Fruit fly (Drosophila melanogaster) whole organism, wandering third instar larva: Measurements from ENCODE around the gene dlp.
A peak's percentile ranks its signal among the peaks of the same experiment; 100 is the strongest.

Experiments used
- Abd-B ChIP-seq: fragments of >200 bp; optimal IDR thresholded peaks from 2 replicates; lab custom pipeline; 2017; ENCODE audit warnings: missing biosample characterization, missing genetic modification characterization
- CG32264 ChIP-seq: fragments of 200-800 bp; sonication (Bioruptor generic); optimal IDR thresholded peaks from 2 replicates; lab custom pipeline; 2016; ENCODE audit warnings: missing biosample characterization, missing genetic modification characterization
- CG9705 ChIP-seq: fragments of 200-800 bp; sonication (Bioruptor generic); optimal IDR thresholded peaks from 2 replicates; lab custom pipeline; 2018; ENCODE audit warnings: missing biosample characterization, mild to moderate bottlenecking, missing genetic modification characterization
- CrebA ChIP-seq: fragments of 200-800 bp; sonication (Bioruptor generic); optimal IDR thresholded peaks from 2 replicates; lab custom pipeline; 2016; ENCODE audit warnings: missing biosample characterization, mild to moderate bottlenecking, missing genetic modification characterization, borderline replicate concordance
- Dfd ChIP-seq: fragments of >200 bp; optimal IDR thresholded peaks from 2 replicates; lab custom pipeline; 2017; ENCODE audit warnings: missing biosample characterization, missing genetic modification characterization
- Dif ChIP-seq: fragments of 200-275, 200-300 bp; sonication (Bioruptor generic); optimal IDR thresholded peaks from 2 replicates; lab custom pipeline; 2018; ENCODE audit warnings: missing biosample characterization, missing genetic modification characterization; ENCODE audit not compliant: partially characterized antibody
- GATAd ChIP-seq: sonication (Bioruptor generic); optimal IDR thresholded peaks from 2 replicates; lab custom pipeline; 2016; ENCODE audit warnings: missing biosample characterization, missing genetic modification characterization
- HLH106 ChIP-seq: fragments of 200-800 bp; optimal IDR thresholded peaks from 3 replicates; lab custom pipeline; 2019; ENCODE audit warnings: missing biosample characterization, mild to moderate bottlenecking, missing genetic modification characterization, moderate library complexity
- Hnf4 ChIP-seq: fragments of 200-800 bp; sonication (Bioruptor generic); optimal IDR thresholded peaks from 2 replicates; lab custom pipeline; 2016; ENCODE audit warnings: missing biosample characterization, mild to moderate bottlenecking, missing genetic modification characterization
- Hr78 ChIP-seq: fragments of >200 bp; optimal IDR thresholded peaks from 2 replicates; lab custom pipeline; 2017; ENCODE audit warnings: missing biosample characterization, missing genetic modification characterization
- Hr83 ChIP-seq: fragments of 200-300 bp; sonication (Bioruptor generic); optimal IDR thresholded peaks from 2 replicates; lab custom pipeline; 2016; ENCODE audit warnings: missing biosample characterization, mild to moderate bottlenecking, missing genetic modification characterization, moderate library complexity; ENCODE audit not compliant: poor library complexity, severe bottlenecking
- Jra ChIP-seq: sonication (Bioruptor generic); optimal IDR thresholded peaks from 2 replicates; lab custom pipeline; 2016; ENCODE audit warnings: missing biosample characterization, missing genetic modification characterization
- Mio ChIP-seq: sonication (Bioruptor generic); optimal IDR thresholded peaks from 2 replicates; lab custom pipeline; 2016; ENCODE audit warnings: missing biosample characterization, missing genetic modification characterization
- Myc ChIP-seq: fragments of >200 bp; optimal IDR thresholded peaks from 2 replicates; lab custom pipeline; 2017
- N ChIP-seq: fragments of >200 bp; optimal IDR thresholded peaks from 2 replicates; lab custom pipeline; 2018; ENCODE audit warnings: missing biosample characterization, missing external identifiers, missing genetic modification characterization
- OdsH ChIP-seq: fragments of 200-800 bp; sonication (Bioruptor generic); optimal IDR thresholded peaks from 2 replicates; lab custom pipeline; 2016; ENCODE audit warnings: missing biosample characterization, mild to moderate bottlenecking, missing genetic modification characterization
- Rel ChIP-seq, 2 experiments: fragments of 200-800 bp; sonication (Bioruptor generic) in 1 of 2; optimal IDR thresholded peaks; 2 replicates in 1 of 2; 3 replicates in 1 of 2; lab custom pipeline; 2016 to 2019; ENCODE audit warnings: mild to moderate bottlenecking in 2 of 2, missing biosample characterization in 2 of 2, missing genetic modification characterization in 2 of 2, moderate library complexity in 1 of 2
- Sp1 ChIP-seq: fragments of 200-800 bp; sonication (Bioruptor generic); optimal IDR thresholded peaks from 3 replicates; lab custom pipeline; 2019; ENCODE audit warnings: missing biosample characterization, mild to moderate bottlenecking, missing genetic modification characterization, moderate library complexity
- Vsx2 ChIP-seq: fragments of 200-300, 225-300 bp; sonication (Bioruptor generic); optimal IDR thresholded peaks from 2 replicates; lab custom pipeline; 2018; ENCODE audit warnings: missing biosample characterization, missing genetic modification characterization; ENCODE audit not compliant: partially characterized antibody
- br ChIP-seq: fragments of 200-800 bp; sonication (Bioruptor generic); optimal IDR thresholded peaks from 2 replicates; lab custom pipeline; 2016; ENCODE audit warnings: missing biosample characterization, missing genetic modification characterization
- brk ChIP-seq: fragments of 200-800 bp; sonication (Bioruptor generic); optimal IDR thresholded peaks from 2 replicates; lab custom pipeline; 2016; ENCODE audit warnings: missing biosample characterization, mild to moderate bottlenecking, missing genetic modification characterization
- dl ChIP-seq, 2 experiments: fragments of 175-275, 200-275 bp in 1 of 2; fragments of 200-275 bp in 1 of 2; sonication (Bioruptor generic); optimal IDR thresholded peaks; lab custom pipeline; 2018; ENCODE audit warnings: mild to moderate bottlenecking in 2 of 2, missing biosample characterization in 2 of 2, missing genetic modification characterization in 2 of 2, moderate library complexity in 2 of 2; ENCODE audit not compliant: partially characterized antibody in 2 of 2, insufficient read depth in 1 of 2
- dmrt93B ChIP-seq: fragments of 200-800 bp; sonication (Bioruptor generic); optimal IDR thresholded peaks from 2 replicates; lab custom pipeline; 2018; ENCODE audit warnings: missing biosample characterization, mild to moderate bottlenecking, missing genetic modification characterization
- dsf ChIP-seq: sonication (Bioruptor generic); optimal IDR thresholded peaks from 2 replicates; lab custom pipeline; 2016; ENCODE audit warnings: missing biosample characterization, missing genetic modification characterization, borderline replicate concordance
- ey ChIP-seq: fragments of 200-800 bp; sonication (Bioruptor generic); optimal IDR thresholded peaks from 2 replicates; lab custom pipeline; 2016; ENCODE audit warnings: missing biosample characterization, missing genetic modification characterization
- foxo ChIP-seq, 2 experiments: fragments of 200-800 bp; sonication (Bioruptor generic); optimal IDR thresholded peaks; 2 replicates in 1 of 2; 3 replicates in 1 of 2; lab custom pipeline; 2016 to 2017; ENCODE audit warnings: missing biosample characterization in 2 of 2, missing genetic modification characterization in 2 of 2
- fru ChIP-seq: fragments of 200-800 bp; sonication (Bioruptor generic); optimal IDR thresholded peaks from 3 replicates; lab custom pipeline; 2016; ENCODE audit warnings: missing biosample characterization, mild to moderate bottlenecking, missing genetic modification characterization
- h ChIP-seq: fragments of 200-800 bp; sonication (Bioruptor generic); optimal IDR thresholded peaks from 3 replicates; lab custom pipeline; 2016; ENCODE audit warnings: missing biosample characterization, mild to moderate bottlenecking, missing genetic modification characterization
- jim ChIP-seq: fragments of 175-275, 200-325 bp; sonication (Bioruptor generic); optimal IDR thresholded peaks from 2 replicates; lab custom pipeline; 2016; ENCODE audit warnings: missing biosample characterization, mild to moderate bottlenecking, missing genetic modification characterization
- lola ChIP-seq: fragments of >200 bp; optimal IDR thresholded peaks from 2 replicates; lab custom pipeline; 2017; ENCODE audit warnings: missing biosample characterization, missing genetic modification characterization
- pan ChIP-seq: fragments of >200 bp; optimal IDR thresholded peaks from 2 replicates; lab custom pipeline; 2017
- psq ChIP-seq: fragments of 200-800 bp; sonication (Bioruptor generic); optimal IDR thresholded peaks from 3 replicates; lab custom pipeline; 2017; ENCODE audit warnings: missing biosample characterization, mild to moderate bottlenecking, missing genetic modification characterization, moderate library complexity
- rgr ChIP-seq: fragments of 200-800 bp; sonication (Bioruptor generic); optimal IDR thresholded peaks from 3 replicates; lab custom pipeline; 2016; ENCODE audit warnings: missing biosample characterization, mild to moderate bottlenecking, missing genetic modification characterization
- sage ChIP-seq: fragments of 200-800 bp; sonication (Bioruptor generic); optimal IDR thresholded peaks from 2 replicates; lab custom pipeline; 2016; ENCODE audit warnings: missing biosample characterization, mild to moderate bottlenecking, missing genetic modification characterization
- sv ChIP-seq: fragments of 200-800 bp; sonication (Bioruptor generic); optimal IDR thresholded peaks from 3 replicates; lab custom pipeline; 2016; ENCODE audit warnings: missing biosample characterization, missing genetic modification characterization
- tai ChIP-seq: sonication (Bioruptor generic); optimal IDR thresholded peaks from 2 replicates; lab custom pipeline; 2016; ENCODE audit warnings: missing biosample characterization, missing genetic modification characterization
- usp ChIP-seq: fragments of >200 bp; optimal IDR thresholded peaks from 2 replicates; lab custom pipeline; 2017; ENCODE audit warnings: missing biosample characterization, missing genetic modification characterization
- woc ChIP-seq: sonication (Bioruptor generic); optimal IDR thresholded peaks from 2 replicates; lab custom pipeline; 2016; ENCODE audit warnings: missing biosample characterization, mild to moderate bottlenecking, missing genetic modification characterization

Gene dlp

DNA sequence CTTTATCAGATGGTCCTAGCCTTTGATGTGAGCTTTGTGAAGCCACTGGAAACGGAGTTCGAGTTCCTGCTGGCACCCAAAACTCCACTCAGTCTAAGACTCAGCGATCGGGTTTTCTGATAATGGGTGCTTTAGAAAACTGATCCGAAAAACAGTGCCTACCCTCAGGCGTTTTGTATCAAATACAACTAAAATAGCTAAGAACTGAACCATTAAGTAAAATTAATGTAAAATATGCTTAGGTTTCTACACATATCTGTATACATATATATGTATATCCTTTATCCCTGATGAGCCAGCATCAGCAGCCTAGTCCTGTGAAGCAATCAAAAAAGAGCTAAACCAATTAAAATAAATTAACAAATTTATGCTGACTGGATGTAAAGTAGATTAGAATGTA, 10.9 kb upstream of the dlp start:
- TF ChIP-seq Myc (lab: Kevin White, UChicago) (peak; percentile 49), rgr (GFP tag; lab: Kevin White, UChicago) (no peak), Hnf4 (GFP tag; lab: Kevin White, UChicago) (no peak), brk (GFP tag; lab: Kevin White, UChicago) (no peak), foxo (GFP tag; optimal IDR thresholded peaks at IDR 0.05; lab: Kevin White, UChicago) (no peak), ey (GFP tag; lab: Kevin White, UChicago) (no peak), CG32264 (no peak)

DNA sequence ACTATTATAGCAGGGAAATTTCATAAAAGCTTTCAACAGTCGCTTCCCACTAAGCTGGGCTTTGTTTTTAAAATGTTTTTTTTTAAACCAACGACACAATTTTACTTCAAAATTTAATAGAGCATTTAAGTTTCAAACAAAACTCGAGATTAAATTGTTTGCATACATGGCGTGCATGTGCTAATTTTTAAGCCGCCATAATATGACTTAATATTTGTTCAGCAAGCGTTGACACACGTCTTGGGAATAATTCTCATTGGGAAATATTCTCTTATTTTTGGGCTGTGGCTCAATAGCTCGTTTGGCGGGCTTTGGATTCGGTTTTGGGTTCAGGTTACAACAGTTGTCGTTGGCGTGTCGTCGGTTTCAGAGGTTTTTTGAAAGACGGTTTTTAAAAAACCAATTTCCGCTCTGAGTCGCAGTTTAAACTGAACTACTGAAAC, 9.9 kb upstream of the dlp start, which contains the start of gene CG9628:
Gene CG9628 (plus strand): TSS at position 340 of the 443 bp plus-strand sequence.
- TF ChIP-seq foxo (GFP tag; optimal IDR thresholded peaks at IDR 0.05; lab: Kevin White, UChicago) (peak in 1 of 2 experiments; percentile 24), h (GFP tag; lab: Kevin White, UChicago) (no peak), Hr83 (GFP tag; lab: Kevin White, UChicago) (peak; percentile 54), woc (GFP tag; lab: Kevin White, UChicago) (no peak), CG32264 (peak; percentile 26), Hnf4 (GFP tag; lab: Kevin White, UChicago) (peak; percentile 1)

DNA sequence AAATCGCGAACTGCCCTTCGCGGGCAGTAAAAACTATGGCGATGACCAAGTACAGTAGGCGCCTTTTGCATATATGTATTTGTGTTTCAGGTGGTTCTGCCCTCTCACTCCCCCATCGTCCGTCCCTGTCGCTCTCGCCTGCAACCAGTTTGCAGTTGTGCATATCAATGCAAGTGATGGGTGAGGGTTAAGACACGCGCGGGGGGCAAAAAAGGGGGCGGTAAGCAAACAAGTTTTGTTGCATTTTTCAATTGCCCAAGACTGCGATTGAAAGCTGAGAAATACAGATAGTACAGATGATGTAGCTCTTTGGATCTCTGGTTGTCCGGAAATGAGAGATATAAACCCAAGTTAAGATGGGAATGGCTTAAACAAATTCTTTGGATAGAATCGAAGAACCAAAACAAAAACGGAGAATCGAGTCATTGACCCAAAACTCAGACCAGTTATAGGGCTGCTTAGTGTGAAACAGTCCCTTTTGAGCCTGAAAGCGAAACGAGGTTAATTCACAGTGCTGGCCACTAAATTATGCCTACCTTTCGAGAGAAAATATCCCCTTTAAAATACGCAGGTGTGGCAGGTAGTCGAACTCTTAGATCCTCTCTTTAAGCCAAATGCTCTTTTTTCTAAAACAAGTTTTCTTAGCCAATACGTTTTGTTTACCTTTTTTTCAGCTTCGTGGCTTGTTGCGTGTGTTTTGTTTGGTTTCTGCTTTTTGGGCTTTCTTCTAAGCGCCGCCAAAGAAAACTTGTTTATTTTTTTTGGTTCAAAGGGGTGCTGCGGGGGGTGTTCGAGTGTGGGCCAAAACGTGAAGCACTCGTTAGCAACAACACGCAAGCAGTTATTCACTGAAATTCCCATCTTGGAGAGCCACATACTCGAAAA, 7.7 kb upstream of the dlp start:
- no peak for TF ChIP-seq GATAd (GFP tag; lab: Kevin White, UChicago)
- no peak for TF ChIP-seq OdsH (GFP tag; lab: Kevin White, UChicago)
- TF ChIP-seq sage (GFP tag; lab: Kevin White, UChicago), result no peak
- TF ChIP-seq Dif (GFP tag; lab: Kevin White, UChicago), result peak; percentile 53
- TF ChIP-seq Hr83 (GFP tag; lab: Kevin White, UChicago), result no peak
- no peak for TF ChIP-seq tai
- peak; percentile 56 for TF ChIP-seq Vsx2 (GFP tag; lab: Kevin White, UChicago)
- no peak for TF ChIP-seq sv (GFP tag; lab: Kevin White, UChicago)
- TF ChIP-seq HLH106 (tag; lab: Kevin White, UChicago), result no peak
- TF ChIP-seq pan (lab: Kevin White, UChicago), result no peak
- TF ChIP-seq jim, result peak; percentile 71
- TF ChIP-seq CrebA, result peak; percentile 88
- no peak for TF ChIP-seq Abd-B (GFP tag; lab: Kevin White, UChicago)
- no peak for TF ChIP-seq woc (GFP tag; lab: Kevin White, UChicago)
- no peak for TF ChIP-seq rgr (GFP tag; lab: Kevin White, UChicago)
- no peak for TF ChIP-seq Hnf4 (GFP tag; lab: Kevin White, UChicago)
- TF ChIP-seq CG9705 (GFP tag; lab: Kevin White, UChicago), result no peak
- TF ChIP-seq Myc (lab: Kevin White, UChicago), result no peak
- TF ChIP-seq foxo (GFP tag; optimal IDR thresholded peaks at IDR 0.05; lab: Kevin White, UChicago), result peak in 1 of 2 experiments; percentile 33
- no peak for TF ChIP-seq dsf
- TF ChIP-seq CG32264, result no peak
- TF ChIP-seq Rel (GFP tag; optimal IDR thresholded peaks at IDR 0.05; lab: Kevin White, UChicago), result peak; percentile 54
- TF ChIP-seq Rel (tag; optimal IDR thresholded peaks at IDR 0.05; lab: Kevin White, UChicago), result peak; percentile 3
- TF ChIP-seq brk (GFP tag; lab: Kevin White, UChicago), result peak; percentile 84
- peak; percentile 90 for TF ChIP-seq psq (GFP tag; lab: Kevin White, UChicago)
- TF ChIP-seq h (GFP tag; lab: Kevin White, UChicago), result no peak
- TF ChIP-seq Mio (GFP tag; lab: Kevin White, UChicago), result no peak
- TF ChIP-seq lola (GFP tag; lab: Kevin White, UChicago), result no peak
- no peak for TF ChIP-seq ey (GFP tag; lab: Kevin White, UChicago)
- peak; percentile 37 for TF ChIP-seq Sp1 (GFP tag; lab: Kevin White, UChicago)
- TF ChIP-seq dmrt93B (GFP tag; lab: Kevin White, UChicago), result no peak
- TF ChIP-seq Dfd (GFP tag; lab: Kevin White, UChicago), result no peak
- no peak for TF ChIP-seq usp
- TF ChIP-seq N (GFP tag; lab: Kevin White, UChicago), result no peak
- no peak for TF ChIP-seq Jra (GFP tag; lab: Kevin White, UChicago)
- TF ChIP-seq dl (GFP tag; optimal IDR thresholded peaks at IDR 0.05; lab: Kevin White, UChicago; ENCODE audit: insufficient read depth in 1 of 2, partially characterized antibody in 2 of 2), result peak in 1 of 2 experiments; percentile 38
- TF ChIP-seq br, result no peak
- TF ChIP-seq Hr78 (GFP tag; lab: Kevin White, UChicago), result no peak
- peak; percentile 9 for TF ChIP-seq fru (GFP tag; lab: Kevin White, UChicago)
- TF ChIP-seq, all 38 proteins: peak for 11
